Worm (Caenorhabditis elegans): Measurements from ENCODE around the gene ncx-5.
A peak's percentile ranks its signal among the peaks of the same experiment; 100 is the strongest.

ncx-5 gene

DNA sequence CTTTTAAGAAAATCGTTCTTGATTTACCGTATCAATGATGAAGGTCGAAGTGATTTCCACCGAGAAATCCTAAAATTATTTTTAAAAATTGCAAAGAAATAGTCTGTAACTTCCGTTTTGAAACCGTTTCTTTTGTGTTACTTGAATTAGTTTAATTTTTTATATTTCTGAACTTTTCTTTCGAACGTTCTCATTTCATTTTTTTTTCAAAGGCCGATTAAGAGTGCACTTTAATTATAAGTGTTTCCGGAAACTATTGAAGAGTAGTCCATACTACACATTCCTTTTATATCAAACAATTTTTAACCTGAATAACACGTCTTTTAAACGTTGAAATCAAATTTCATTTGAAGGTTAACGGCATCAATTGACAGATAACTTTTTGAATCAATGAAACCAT, 22.2 kb downstream of the ncx-5 start:
- no peak for TF ChIP-seq rcor-1 (GFP tag; IDR thresholded peaks at IDR 0.05)
- no peak for TF ChIP-seq tlf-1 (GFP tag; optimal IDR thresholded peaks at IDR 0.05)
- TF ChIP-seq somi-1 (GFP tag; optimal IDR thresholded peaks at IDR 0.05) = no peak
- TF ChIP-seq K12H6.12 (tag; optimal IDR thresholded peaks at IDR 0.05) = no peak
- TF ChIP-seq lsl-1 (GFP tag; optimal IDR thresholded peaks at IDR 0.05) = no peak
- no peak for TF ChIP-seq mel-28 (tag; optimal IDR thresholded peaks at IDR 0.05; ENCODE audit: borderline replicate concordance)
- no peak for TF ChIP-seq ceh-91 (GFP tag; IDR thresholded peaks at IDR 0.05)
- TF ChIP-seq mes-4 (tag; optimal IDR thresholded peaks at IDR 0.05) = no peak
- TF ChIP-seq lsy-27 (tag; optimal IDR thresholded peaks at IDR 0.05; ENCODE audit: borderline replicate concordance, insufficient read depth) = no peak
- no peak for TF ChIP-seq hlh-12 (tag; optimal IDR thresholded peaks at IDR 0.05)
- TF ChIP-seq ceh-79 (tag; optimal IDR thresholded peaks at IDR 0.05) = no peak
- no peak for TF ChIP-seq B0035.1 (tag; optimal IDR thresholded peaks at IDR 0.05)
- no peak for TF ChIP-seq aptf-3 (GFP tag; IDR thresholded peaks at IDR 0.05)

DNA sequence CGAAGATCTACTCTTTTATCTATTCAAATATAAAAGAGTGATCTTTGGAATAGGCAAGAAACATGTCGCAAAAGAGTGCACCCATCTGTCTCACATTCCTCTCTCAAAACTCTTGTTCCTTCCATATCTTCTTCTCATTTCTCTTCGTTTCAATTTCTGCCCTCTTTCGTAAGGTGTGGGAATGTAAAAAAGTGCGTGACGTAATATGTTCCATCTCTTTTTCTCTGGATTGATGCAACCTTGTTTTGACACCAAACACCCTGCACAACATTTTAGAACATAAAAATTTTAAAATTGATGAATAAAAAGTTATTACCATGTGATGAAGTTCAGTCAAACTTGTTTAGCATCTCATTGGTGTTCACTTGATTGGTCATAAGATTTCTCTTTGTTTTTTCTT, 22.8 kb downstream of the ncx-5 start:
- TF ChIP-seq lin-35 (GFP tag; optimal IDR thresholded peaks at IDR 0.05) (peak in 1 of 3 experiments; percentile 14), cebp-1 (GFP tag; IDR thresholded peaks at IDR 0.05) (no peak), cebp-1 (tag; optimal IDR thresholded peaks at IDR 0.05) (peak; percentile 22), madf-10 (tag; optimal IDR thresholded peaks at IDR 0.05) (no peak)

DNA sequence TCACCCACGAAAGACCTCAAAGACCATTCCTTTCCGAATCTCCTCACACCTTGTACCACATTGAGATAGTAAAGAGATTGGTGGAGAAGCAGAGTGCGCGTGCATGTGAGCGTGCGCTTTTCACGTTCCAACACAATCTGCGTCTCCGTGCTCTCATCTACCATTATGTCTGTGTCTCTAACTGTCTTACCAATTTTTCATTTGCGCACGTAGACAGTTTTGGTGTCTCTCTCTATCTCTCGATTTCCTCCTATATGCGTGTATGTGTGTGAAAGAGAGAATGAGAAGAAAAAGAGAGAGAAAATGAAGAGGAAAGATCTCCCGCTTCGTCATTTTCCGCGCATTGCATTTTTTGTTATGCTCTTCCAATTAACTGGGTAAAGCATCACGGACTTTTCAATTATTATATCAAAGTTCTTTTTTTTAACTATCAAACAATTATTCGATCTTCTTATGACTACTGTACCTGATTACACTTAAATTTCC, 23.2 kb downstream of the ncx-5 start:
- TF ChIP-seq die-1 (tag; optimal IDR thresholded peaks at IDR 0.05) (peak; percentile 60), egl-18 (GFP tag; IDR thresholded peaks at IDR 0.05) (peak; percentile 78; the same call in 1 of the 2 replicates), ztf-3 (GFP tag; optimal IDR thresholded peaks at IDR 0.05) (peak; percentile 8), dox-1 (GFP tag; IDR thresholded peaks at IDR 0.05) (peak; percentile 78; the same call in 1 of the 2 replicates), nfya-2 (GFP tag; IDR thresholded peaks at IDR 0.05) (no peak), tlf-1 (GFP tag; optimal IDR thresholded peaks at IDR 0.05) (peak; percentile 53), atf-7 (tag; optimal IDR thresholded peaks at IDR 0.05) (peak; percentile 88), let-526 (GFP tag; IDR thresholded peaks at IDR 0.05) (peak; percentile 66; the same call in 1 of the 2 replicates), hlh-12 (tag; optimal IDR thresholded peaks at IDR 0.05) (no peak), let-607 (tag; optimal IDR thresholded peaks at IDR 0.05) (no peak), pbrm-1 (GFP tag; IDR thresholded peaks at IDR 0.05) (peak; percentile 73), Y67H2A.10 (GFP tag; conservative IDR thresholded peaks at IDR 0.05) (0 out of 2 replicates have a peak, but pooled peaks have one; percentile 39), snpc-1.1 (tag; optimal IDR thresholded peaks at IDR 0.05; ENCODE audit: insufficient read depth) (no peak), madf-10 (tag; optimal IDR thresholded peaks at IDR 0.05) (peak; percentile 75), cebp-1 (GFP tag; IDR thresholded peaks at IDR 0.05) (no peak), cebp-1 (tag; optimal IDR thresholded peaks at IDR 0.05) (peak; percentile 85), lin-35 (GFP tag; optimal IDR thresholded peaks at IDR 0.05) (peak in 1 of 3 experiments; percentile 79), attf-5 (GFP tag; optimal IDR thresholded peaks at IDR 0.05) (peak; percentile 89), T07F8.4 (tag; optimal IDR thresholded peaks at IDR 0.05) (no peak), mcd-1 (GFP tag; IDR thresholded peaks at IDR 0.05) (peak; percentile 67; the same call in 1 of the 2 replicates), lin-54 (GFP tag; optimal IDR thresholded peaks at IDR 0.05) (peak; percentile 57), madf-6 (GFP tag; IDR thresholded peaks at IDR 0.05) (0 out of 2 replicates have a peak, but pooled peaks have one; percentile 37), ekl-4 (GFP tag; IDR thresholded peaks at IDR 0.05) (0 out of 2 replicates have a peak, but pooled peaks have one; percentile 46), hlh-26 (GFP tag; conservative IDR thresholded peaks at IDR 0.05) (no peak), lsl-1 (GFP tag; optimal IDR thresholded peaks at IDR 0.05) (no peak), ceh-79 (tag; optimal IDR thresholded peaks at IDR 0.05) (no peak), K11D2.4 (GFP tag; IDR thresholded peaks at IDR 0.05) (peak; percentile 90), sptf-2 (GFP tag; optimal IDR thresholded peaks at IDR 0.05) (no peak), chd-7 (tag; optimal IDR thresholded peaks at IDR 0.05) (peak; percentile 81), attf-6 (GFP tag; IDR thresholded peaks at IDR 0.05) (no peak), B0035.1 (tag; optimal IDR thresholded peaks at IDR 0.05) (peak; percentile 16), ztf-26 (tag; optimal IDR thresholded peaks at IDR 0.05) (peak; percentile 38), F10E7.11 (tag; optimal IDR thresholded peaks at IDR 0.05) (no peak), xnd-1 (tag; optimal IDR thresholded peaks at IDR 0.05) (no peak), unc-62 (GFP tag; optimal IDR thresholded peaks at IDR 0.05) (peak; percentile 9)

Data from whole organism, young adult.